Fruit fly (Drosophila melanogaster) whole organism, wandering third instar larva: Measurements from ENCODE around the gene Trf4-1.
A peak's percentile ranks its signal among the peaks of the same experiment; 100 is the strongest.

Experiments used
- Abd-B ChIP-seq: fragments of >200 bp; optimal IDR thresholded peaks from 2 replicates; lab custom pipeline; 2017; ENCODE audit warnings: missing biosample characterization, missing genetic modification characterization
- CG32264 ChIP-seq: fragments of 200-800 bp; sonication (Bioruptor generic); optimal IDR thresholded peaks from 2 replicates; lab custom pipeline; 2016; ENCODE audit warnings: missing biosample characterization, missing genetic modification characterization
- CG9705 ChIP-seq: fragments of 200-800 bp; sonication (Bioruptor generic); optimal IDR thresholded peaks from 2 replicates; lab custom pipeline; 2018; ENCODE audit warnings: missing biosample characterization, mild to moderate bottlenecking, missing genetic modification characterization
- CrebA ChIP-seq: fragments of 200-800 bp; sonication (Bioruptor generic); optimal IDR thresholded peaks from 2 replicates; lab custom pipeline; 2016; ENCODE audit warnings: missing biosample characterization, mild to moderate bottlenecking, missing genetic modification characterization, borderline replicate concordance
- Dfd ChIP-seq: fragments of >200 bp; optimal IDR thresholded peaks from 2 replicates; lab custom pipeline; 2017; ENCODE audit warnings: missing biosample characterization, missing genetic modification characterization
- Dif ChIP-seq: fragments of 200-275, 200-300 bp; sonication (Bioruptor generic); optimal IDR thresholded peaks from 2 replicates; lab custom pipeline; 2018; ENCODE audit warnings: missing biosample characterization, missing genetic modification characterization; ENCODE audit not compliant: partially characterized antibody
- GATAd ChIP-seq: sonication (Bioruptor generic); optimal IDR thresholded peaks from 2 replicates; lab custom pipeline; 2016; ENCODE audit warnings: missing biosample characterization, missing genetic modification characterization
- HLH106 ChIP-seq: fragments of 200-800 bp; optimal IDR thresholded peaks from 3 replicates; lab custom pipeline; 2019; ENCODE audit warnings: missing biosample characterization, mild to moderate bottlenecking, missing genetic modification characterization, moderate library complexity
- Hnf4 ChIP-seq: fragments of 200-800 bp; sonication (Bioruptor generic); optimal IDR thresholded peaks from 2 replicates; lab custom pipeline; 2016; ENCODE audit warnings: missing biosample characterization, mild to moderate bottlenecking, missing genetic modification characterization
- Hr78 ChIP-seq: fragments of >200 bp; optimal IDR thresholded peaks from 2 replicates; lab custom pipeline; 2017; ENCODE audit warnings: missing biosample characterization, missing genetic modification characterization
- Hr83 ChIP-seq: fragments of 200-300 bp; sonication (Bioruptor generic); optimal IDR thresholded peaks from 2 replicates; lab custom pipeline; 2016; ENCODE audit warnings: missing biosample characterization, mild to moderate bottlenecking, missing genetic modification characterization, moderate library complexity; ENCODE audit not compliant: poor library complexity, severe bottlenecking
- Jra ChIP-seq: sonication (Bioruptor generic); optimal IDR thresholded peaks from 2 replicates; lab custom pipeline; 2016; ENCODE audit warnings: missing biosample characterization, missing genetic modification characterization
- Mio ChIP-seq: sonication (Bioruptor generic); optimal IDR thresholded peaks from 2 replicates; lab custom pipeline; 2016; ENCODE audit warnings: missing biosample characterization, missing genetic modification characterization
- N ChIP-seq: fragments of >200 bp; optimal IDR thresholded peaks from 2 replicates; lab custom pipeline; 2018; ENCODE audit warnings: missing biosample characterization, missing external identifiers, missing genetic modification characterization
- OdsH ChIP-seq: fragments of 200-800 bp; sonication (Bioruptor generic); optimal IDR thresholded peaks from 2 replicates; lab custom pipeline; 2016; ENCODE audit warnings: missing biosample characterization, mild to moderate bottlenecking, missing genetic modification characterization
- Rel ChIP-seq, 2 experiments: fragments of 200-800 bp; sonication (Bioruptor generic) in 1 of 2; optimal IDR thresholded peaks; 2 replicates in 1 of 2; 3 replicates in 1 of 2; lab custom pipeline; 2016 to 2019; ENCODE audit warnings: mild to moderate bottlenecking in 2 of 2, missing biosample characterization in 2 of 2, missing genetic modification characterization in 2 of 2, moderate library complexity in 1 of 2
- Sp1 ChIP-seq: fragments of 200-800 bp; sonication (Bioruptor generic); optimal IDR thresholded peaks from 3 replicates; lab custom pipeline; 2019; ENCODE audit warnings: missing biosample characterization, mild to moderate bottlenecking, missing genetic modification characterization, moderate library complexity
- Vsx2 ChIP-seq: fragments of 200-300, 225-300 bp; sonication (Bioruptor generic); optimal IDR thresholded peaks from 2 replicates; lab custom pipeline; 2018; ENCODE audit warnings: missing biosample characterization, missing genetic modification characterization; ENCODE audit not compliant: partially characterized antibody
- br ChIP-seq: fragments of 200-800 bp; sonication (Bioruptor generic); optimal IDR thresholded peaks from 2 replicates; lab custom pipeline; 2016; ENCODE audit warnings: missing biosample characterization, missing genetic modification characterization
- brk ChIP-seq: fragments of 200-800 bp; sonication (Bioruptor generic); optimal IDR thresholded peaks from 2 replicates; lab custom pipeline; 2016; ENCODE audit warnings: missing biosample characterization, mild to moderate bottlenecking, missing genetic modification characterization
- dl ChIP-seq, 2 experiments: fragments of 175-275, 200-275 bp in 1 of 2; fragments of 200-275 bp in 1 of 2; sonication (Bioruptor generic); optimal IDR thresholded peaks; lab custom pipeline; 2018; ENCODE audit warnings: mild to moderate bottlenecking in 2 of 2, missing biosample characterization in 2 of 2, missing genetic modification characterization in 2 of 2, moderate library complexity in 2 of 2; ENCODE audit not compliant: partially characterized antibody in 2 of 2, insufficient read depth in 1 of 2
- dmrt93B ChIP-seq: fragments of 200-800 bp; sonication (Bioruptor generic); optimal IDR thresholded peaks from 2 replicates; lab custom pipeline; 2018; ENCODE audit warnings: missing biosample characterization, mild to moderate bottlenecking, missing genetic modification characterization
- dsf ChIP-seq: sonication (Bioruptor generic); optimal IDR thresholded peaks from 2 replicates; lab custom pipeline; 2016; ENCODE audit warnings: missing biosample characterization, missing genetic modification characterization, borderline replicate concordance
- ey ChIP-seq: fragments of 200-800 bp; sonication (Bioruptor generic); optimal IDR thresholded peaks from 2 replicates; lab custom pipeline; 2016; ENCODE audit warnings: missing biosample characterization, missing genetic modification characterization
- foxo ChIP-seq, 2 experiments: fragments of 200-800 bp; sonication (Bioruptor generic); optimal IDR thresholded peaks; 2 replicates in 1 of 2; 3 replicates in 1 of 2; lab custom pipeline; 2016 to 2017; ENCODE audit warnings: missing biosample characterization in 2 of 2, missing genetic modification characterization in 2 of 2
- fru ChIP-seq: fragments of 200-800 bp; sonication (Bioruptor generic); optimal IDR thresholded peaks from 3 replicates; lab custom pipeline; 2016; ENCODE audit warnings: missing biosample characterization, mild to moderate bottlenecking, missing genetic modification characterization
- h ChIP-seq: fragments of 200-800 bp; sonication (Bioruptor generic); optimal IDR thresholded peaks from 3 replicates; lab custom pipeline; 2016; ENCODE audit warnings: missing biosample characterization, mild to moderate bottlenecking, missing genetic modification characterization
- jim ChIP-seq: fragments of 175-275, 200-325 bp; sonication (Bioruptor generic); optimal IDR thresholded peaks from 2 replicates; lab custom pipeline; 2016; ENCODE audit warnings: missing biosample characterization, mild to moderate bottlenecking, missing genetic modification characterization
- lola ChIP-seq: fragments of >200 bp; optimal IDR thresholded peaks from 2 replicates; lab custom pipeline; 2017; ENCODE audit warnings: missing biosample characterization, missing genetic modification characterization
- pan ChIP-seq: fragments of >200 bp; optimal IDR thresholded peaks from 2 replicates; lab custom pipeline; 2017
- psq ChIP-seq: fragments of 200-800 bp; sonication (Bioruptor generic); optimal IDR thresholded peaks from 3 replicates; lab custom pipeline; 2017; ENCODE audit warnings: missing biosample characterization, mild to moderate bottlenecking, missing genetic modification characterization, moderate library complexity
- rgr ChIP-seq: fragments of 200-800 bp; sonication (Bioruptor generic); optimal IDR thresholded peaks from 3 replicates; lab custom pipeline; 2016; ENCODE audit warnings: missing biosample characterization, mild to moderate bottlenecking, missing genetic modification characterization
- sage ChIP-seq: fragments of 200-800 bp; sonication (Bioruptor generic); optimal IDR thresholded peaks from 2 replicates; lab custom pipeline; 2016; ENCODE audit warnings: missing biosample characterization, mild to moderate bottlenecking, missing genetic modification characterization
- sv ChIP-seq: fragments of 200-800 bp; sonication (Bioruptor generic); optimal IDR thresholded peaks from 3 replicates; lab custom pipeline; 2016; ENCODE audit warnings: missing biosample characterization, missing genetic modification characterization
- tai ChIP-seq: sonication (Bioruptor generic); optimal IDR thresholded peaks from 2 replicates; lab custom pipeline; 2016; ENCODE audit warnings: missing biosample characterization, missing genetic modification characterization
- woc ChIP-seq: sonication (Bioruptor generic); optimal IDR thresholded peaks from 2 replicates; lab custom pipeline; 2016; ENCODE audit warnings: missing biosample characterization, mild to moderate bottlenecking, missing genetic modification characterization

Trf4-1 gene

DNA sequence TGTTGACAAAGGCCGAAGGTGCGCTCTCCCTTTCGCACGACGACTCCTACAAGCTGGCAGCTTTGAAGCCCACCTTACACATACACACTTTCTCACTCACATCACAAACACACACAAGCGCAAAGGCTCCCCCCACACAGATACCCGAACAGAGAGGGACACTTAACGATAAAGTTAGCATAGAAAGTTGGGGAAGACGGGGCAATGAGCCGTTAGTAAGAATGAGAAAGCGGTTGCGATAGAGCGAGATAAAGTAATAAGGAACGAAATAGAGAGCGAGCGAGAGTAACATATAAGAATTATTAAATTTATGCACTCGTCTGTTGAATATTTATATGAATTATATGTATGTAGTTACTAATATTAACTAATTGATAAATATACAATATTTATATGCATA is 8.9 kb downstream of the Trf4-1 start:
- no peak for TF ChIP-seq Hnf4 (GFP tag; lab: Kevin White, UChicago)
- TF ChIP-seq HLH106 (tag; lab: Kevin White, UChicago): no peak
- no peak for TF ChIP-seq Rel (GFP tag; optimal IDR thresholded peaks at IDR 0.05; lab: Kevin White, UChicago)
- peak; percentile 28 for TF ChIP-seq Rel (tag; optimal IDR thresholded peaks at IDR 0.05; lab: Kevin White, UChicago)
- TF ChIP-seq CG32264: no peak
- TF ChIP-seq foxo (GFP tag; optimal IDR thresholded peaks at IDR 0.05; lab: Kevin White, UChicago): no peak
- peak; percentile 7 for TF ChIP-seq brk (GFP tag; lab: Kevin White, UChicago)
- TF ChIP-seq tai (GFP tag; lab: Kevin White, UChicago): no peak
- TF ChIP-seq Abd-B (GFP tag; lab: Kevin White, UChicago): no peak
- TF ChIP-seq lola (GFP tag; lab: Kevin White, UChicago): no peak
- no peak for TF ChIP-seq sage (GFP tag; lab: Kevin White, UChicago)
- no peak for TF ChIP-seq Dfd
- no peak for TF ChIP-seq br (GFP tag; lab: Kevin White, UChicago)
- no peak for TF ChIP-seq dl (GFP tag; optimal IDR thresholded peaks at IDR 0.05; lab: Kevin White, UChicago; ENCODE audit: insufficient read depth in 1 of 2, partially characterized antibody in 2 of 2)
- TF ChIP-seq h: no peak
- TF ChIP-seq GATAd (GFP tag; lab: Kevin White, UChicago): no peak
- no peak for TF ChIP-seq Hr83 (GFP tag; lab: Kevin White, UChicago)
- no peak for TF ChIP-seq Hr78 (GFP tag; lab: Kevin White, UChicago)

DNA sequence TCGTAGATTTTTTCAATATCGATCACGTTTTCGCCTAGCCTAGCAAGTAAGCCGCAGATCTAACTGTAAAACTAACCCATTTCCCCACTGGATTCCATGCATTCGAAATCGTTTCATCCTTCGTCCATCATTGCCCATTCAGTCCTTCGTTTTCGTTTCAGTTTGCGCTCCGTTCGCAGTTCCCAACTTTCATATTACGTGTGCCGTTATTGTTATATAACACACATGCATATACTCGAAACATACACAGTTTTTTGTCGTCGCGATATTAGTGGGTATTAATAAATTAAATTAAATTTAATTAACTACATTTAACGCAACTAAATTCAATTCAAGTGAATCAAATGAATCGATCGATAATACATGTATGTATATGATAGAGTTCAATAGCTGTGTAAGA is 9.5 kb downstream of the Trf4-1 start:
- no peak for TF ChIP-seq Sp1 (GFP tag; lab: Kevin White, UChicago)
- TF ChIP-seq, all 38 proteins: peak for 0

DNA sequence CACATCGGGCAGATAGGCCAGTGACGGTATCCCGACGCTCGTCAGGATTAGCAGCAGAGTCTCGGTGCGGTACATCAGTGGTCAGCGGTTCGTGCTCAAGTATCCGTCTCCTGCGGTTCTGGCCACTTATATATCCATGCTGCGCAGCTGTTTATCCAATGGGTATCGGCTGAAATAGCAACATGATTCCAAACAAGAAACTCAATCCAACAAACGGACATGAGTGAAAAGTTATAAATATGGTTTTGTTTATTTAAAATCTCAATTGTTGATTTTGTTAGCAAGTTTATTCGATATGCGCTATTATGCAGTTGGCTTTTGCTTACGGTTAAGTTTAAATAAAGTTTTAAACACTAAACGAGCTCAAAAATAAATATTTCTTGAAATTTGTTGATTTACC is 10.7 kb downstream of the Trf4-1 start, which contains the start of gene CG12111:
Gene CG12111, minus strand, starts transcription at position 101 of the 400 bp plus-strand sequence.
- no peak for TF ChIP-seq OdsH (GFP tag; lab: Kevin White, UChicago)
- TF ChIP-seq Jra (GFP tag; lab: Kevin White, UChicago): no peak
- TF ChIP-seq CG9705 (GFP tag; lab: Kevin White, UChicago): no peak
- no peak for TF ChIP-seq Hr83 (GFP tag; lab: Kevin White, UChicago)
- TF ChIP-seq Mio (GFP tag; lab: Kevin White, UChicago): no peak

DNA sequence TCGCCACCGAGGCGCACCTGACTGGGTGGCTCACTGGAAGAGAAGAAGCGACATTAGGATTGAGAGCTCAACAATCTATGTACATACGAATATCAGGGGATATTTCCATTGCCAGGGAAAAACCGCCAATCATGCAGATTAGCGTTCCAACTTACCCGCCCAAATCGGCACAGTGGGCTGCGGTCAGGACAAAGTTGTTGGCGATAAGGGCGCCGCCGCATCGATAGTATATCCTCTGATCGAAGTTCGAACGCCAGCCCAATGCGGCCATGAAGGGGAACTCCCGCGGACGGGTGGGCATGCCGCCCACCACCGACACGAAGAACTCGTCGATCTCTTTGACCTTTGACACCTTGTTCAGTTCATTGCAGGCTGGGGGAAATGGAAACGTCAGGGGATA is 11.8 kb downstream of the Trf4-1 start:
- TF ChIP-seq Rel (GFP tag; optimal IDR thresholded peaks at IDR 0.05; lab: Kevin White, UChicago) (no peak), Rel (tag; optimal IDR thresholded peaks at IDR 0.05; lab: Kevin White, UChicago) (peak; percentile 93), Sp1 (GFP tag; lab: Kevin White, UChicago) (no peak), N (no peak), dsf (GFP tag; lab: Kevin White, UChicago) (no peak)

DNA sequence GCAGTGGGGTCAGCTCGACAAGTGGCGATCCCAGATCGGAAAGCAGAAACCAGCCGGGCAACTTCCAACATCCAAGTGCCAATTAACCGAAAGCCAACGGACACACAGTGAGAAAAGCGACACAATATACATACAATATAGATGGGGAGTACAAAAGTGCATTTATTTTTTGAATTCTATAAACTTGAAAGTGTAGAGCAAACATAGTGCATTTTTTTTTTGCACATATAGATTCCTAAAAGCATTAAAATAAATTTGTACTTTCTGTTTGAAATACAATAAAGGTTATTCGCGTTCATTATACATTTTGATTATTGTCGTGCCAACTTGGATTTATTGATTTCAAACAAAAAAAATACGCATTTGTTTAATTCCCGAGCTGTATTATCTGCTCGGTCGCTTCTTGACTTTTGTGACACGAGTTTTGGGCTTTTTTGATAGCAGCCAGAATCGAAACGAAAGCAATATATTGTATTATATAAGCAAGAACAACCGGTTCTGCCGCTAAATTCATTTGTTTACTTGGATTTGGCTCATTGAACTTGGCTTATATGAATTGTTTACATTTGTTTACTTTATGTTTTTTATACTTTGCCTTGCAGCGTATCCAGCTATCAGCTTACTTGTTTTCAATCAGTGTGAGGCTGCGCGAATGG is 12.9 kb downstream of the Trf4-1 start, which contains the start of gene spirit:
Gene spirit, minus strand, starts transcription at position 655 of the 656 bp plus-strand sequence.
- no peak for TF ChIP-seq sv (GFP tag; lab: Kevin White, UChicago)
- no peak for TF ChIP-seq sage (GFP tag; lab: Kevin White, UChicago)
- peak; percentile 38 for TF ChIP-seq Sp1 (GFP tag; lab: Kevin White, UChicago)
- TF ChIP-seq Dif: no peak
- TF ChIP-seq Mio (GFP tag; lab: Kevin White, UChicago): no peak
- TF ChIP-seq woc (GFP tag; lab: Kevin White, UChicago): no peak
- TF ChIP-seq Dfd: no peak
- no peak for TF ChIP-seq Rel (GFP tag; optimal IDR thresholded peaks at IDR 0.05; lab: Kevin White, UChicago)
- TF ChIP-seq Rel (tag; optimal IDR thresholded peaks at IDR 0.05; lab: Kevin White, UChicago): peak; percentile 48
- TF ChIP-seq rgr (GFP tag; lab: Kevin White, UChicago): peak; percentile 25
- no peak for TF ChIP-seq tai (GFP tag; lab: Kevin White, UChicago)
- TF ChIP-seq pan (lab: Kevin White, UChicago): no peak
- TF ChIP-seq Hnf4 (GFP tag; lab: Kevin White, UChicago): peak; percentile 7
- TF ChIP-seq psq (GFP tag; lab: Kevin White, UChicago): no peak
- TF ChIP-seq GATAd (GFP tag; lab: Kevin White, UChicago): no peak
- no peak for TF ChIP-seq Jra (GFP tag; lab: Kevin White, UChicago)
- peak; percentile 9 for TF ChIP-seq OdsH (GFP tag; lab: Kevin White, UChicago)
- TF ChIP-seq jim (GFP tag; lab: Kevin White, UChicago): no peak
- TF ChIP-seq N: no peak
- TF ChIP-seq Hr78 (GFP tag; lab: Kevin White, UChicago): no peak
- TF ChIP-seq dsf (GFP tag; lab: Kevin White, UChicago): no peak
- no peak for TF ChIP-seq Vsx2 (GFP tag; lab: Kevin White, UChicago)
- TF ChIP-seq CrebA (GFP tag; lab: Kevin White, UChicago): no peak
- TF ChIP-seq dmrt93B (GFP tag; lab: Kevin White, UChicago): no peak
- peak; percentile 20 for TF ChIP-seq brk (GFP tag; lab: Kevin White, UChicago)
- TF ChIP-seq lola (GFP tag; lab: Kevin White, UChicago): no peak
- no peak for TF ChIP-seq Hr83 (GFP tag; lab: Kevin White, UChicago)
- peak; percentile 54 for TF ChIP-seq h
- TF ChIP-seq fru: peak; percentile 16
- no peak for TF ChIP-seq Abd-B (GFP tag; lab: Kevin White, UChicago)
- TF ChIP-seq CG32264: no peak
- peak; percentile 25 for TF ChIP-seq HLH106 (tag; lab: Kevin White, UChicago)
- peak; percentile 39 for TF ChIP-seq ey (GFP tag; lab: Kevin White, UChicago)
